Worm (Caenorhabditis elegans) whole organism, midembryonic: ENCODE measurements around the gene fbxa-183.

Experiments
- T22C8.4 ChIP-seq: fragments of 200-800 bp; sonication (Bioruptor generic); IDR thresholded peaks from 2 replicates; pipeline ENCODE4 v1.3.6; 2022; ENCODE audit warnings: missing genetic modification characterization, missing compliant biosample characterization
- flt-1 ChIP-seq: fragments of 200-800 bp; sonication (Bioruptor generic); IDR thresholded peaks from 2 replicates; pipeline ENCODE4 v1.3.6; 2022; ENCODE audit warnings: missing genetic modification characterization, missing compliant biosample characterization

DNA sequence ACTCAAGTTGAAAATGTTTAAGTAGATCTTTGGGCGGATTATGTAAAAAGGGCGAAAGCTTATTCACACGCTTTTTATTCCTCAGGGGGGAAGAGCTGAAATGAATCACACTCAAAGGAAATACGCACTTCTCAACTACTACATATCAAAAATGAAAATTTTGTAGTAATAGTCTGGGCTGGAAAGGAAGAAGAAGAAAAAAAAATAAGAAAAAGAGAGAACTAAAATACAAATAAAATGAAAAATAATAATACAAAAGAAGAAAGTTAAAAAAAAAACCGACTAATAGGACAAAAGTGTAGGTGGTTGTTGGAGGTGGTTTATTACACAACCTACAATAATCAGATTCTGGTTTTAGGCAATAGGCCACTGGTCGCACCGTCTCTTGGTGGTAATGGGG is 46.5 kb downstream of the fbxa-183 start, which contains the start of gene K09H11.6:
- TF ChIP-seq T22C8.4, result no peak
- no peak for TF ChIP-seq flt-1 (GFP tag; lab: Robert Waterston, UW)
